Worm (Caenorhabditis elegans) whole organism, L3 larva: ENCODE measurements around the gene W04G3.11.

Experiments used
- ceh-82 ChIP-seq: fragments of 150-350 bp; optimal IDR thresholded peaks from 2 replicates; lab custom pipeline; 2014; ENCODE audit warnings: missing biosample characterization, missing genetic modification characterization
- fos-1 ChIP-seq: fragments of 150-350 bp; optimal IDR thresholded peaks from 2 replicates; lab custom pipeline; 2014; ENCODE audit warnings: missing biosample characterization, missing genetic modification characterization
- lin-15B ChIP-seq: fragments of 150-350 bp; optimal IDR thresholded peaks from 2 replicates; lab custom pipeline; 2014; ENCODE audit warnings: missing biosample characterization, missing genetic modification characterization
- lin-39 ChIP-seq: fragments of 150-350 bp; optimal IDR thresholded peaks from 2 replicates; lab custom pipeline; 2018; ENCODE audit warnings: missing biosample characterization, missing genetic modification reagents, missing genetic modification characterization
- nhr-28 ChIP-seq: fragments of 150-350 bp; optimal IDR thresholded peaks from 2 replicates; lab custom pipeline; 2014; ENCODE audit warnings: missing biosample characterization, missing genetic modification characterization
- nhr-67 ChIP-seq: fragments of 150-350 bp; optimal IDR thresholded peaks from 2 replicates; lab custom pipeline; 2014; ENCODE audit warnings: missing biosample characterization, missing genetic modification characterization
- skn-1 ChIP-seq: fragments of 150-350 bp; optimal IDR thresholded peaks from 2 replicates; lab custom pipeline; 2014; ENCODE audit warnings: missing biosample characterization, missing genetic modification characterization

ce11 chrX:11125520-11125919, 36.5 kb downstream of the W04G3.11 start, which contains the start of gene alr-1:
- TF ChIP-seq ceh-82 (tag; lab: Kevin White, UChicago) (no peak), fos-1 (tag; lab: Kevin White, UChicago) (no peak), nhr-67 (no peak), lin-15B (tag; lab: Kevin White, UChicago) (no peak), skn-1 (tag; lab: Kevin White, UChicago) (no peak), lin-39 (tag; lab: Kevin White, UChicago) (no peak), nhr-28 (tag; lab: Kevin White, UChicago) (no peak)
